Fruit fly (Drosophila melanogaster) whole organism, pupa: ENCODE results near the gene Aldh.

Experiments used
- CG10348 ChIP-seq: fragments of 200-800 bp; sonication (Bioruptor generic); IDR thresholded peaks from 2 replicates; pipeline ENCODE4 v1.3.6; 2022; ENCODE audit warnings: missing biosample characterization, missing genetic modification characterization
- CG12605 ChIP-seq: fragments of 200-800 bp; sonication (Bioruptor generic); IDR thresholded peaks from 2 replicates; pipeline ENCODE4 v1.3.6; 2022; ENCODE audit warnings: missing biosample characterization, missing genetic modification characterization
- CG13204 ChIP-seq: fragments of 200-800 bp; sonication (Bioruptor generic); optimal IDR thresholded peaks from 2 replicates; lab custom pipeline; 2018; ENCODE audit warnings: missing biosample characterization, mild to moderate bottlenecking, missing genetic modification characterization, moderate library complexity
- CG14655 ChIP-seq: fragments of 200-800 bp; sonication (Bioruptor generic); optimal IDR thresholded peaks from 3 replicates; lab custom pipeline; 2017; ENCODE audit warnings: mild to moderate bottlenecking, missing biosample characterization, missing genetic modification reagents, missing genetic modification characterization
- CG15710 ChIP-seq: fragments of 200-800 bp; sonication (Bioruptor generic); optimal IDR thresholded peaks from 2 replicates; lab custom pipeline; 2018; ENCODE audit warnings: missing biosample characterization, mild to moderate bottlenecking, missing genetic modification characterization, moderate library complexity
- CG17806 ChIP-seq: fragments of 200-800 bp; sonication (Bioruptor generic); optimal IDR thresholded peaks from 2 replicates; lab custom pipeline; 2018; ENCODE audit warnings: missing biosample characterization, mild to moderate bottlenecking, missing genetic modification characterization, moderate library complexity
- CG32121 ChIP-seq: fragments of 200-800 bp; sonication (Bioruptor generic); IDR thresholded peaks from 2 replicates; pipeline ENCODE4 v1.3.6; 2022; ENCODE audit warnings: missing biosample characterization, missing genetic modification characterization
- CG34367 ChIP-seq: fragments of 200-800 bp; sonication (Bioruptor generic); optimal IDR thresholded peaks from 2 replicates; lab custom pipeline; 2018; ENCODE audit warnings: missing biosample characterization, mild to moderate bottlenecking, missing genetic modification characterization
- CG4496 ChIP-seq: fragments of 200-800 bp; sonication (Bioruptor generic); IDR thresholded peaks from 3 replicates; pipeline ENCODE4 v1.3.6; 2022; ENCODE audit warnings: missing biosample characterization, missing genetic modification characterization
- CG8159 ChIP-seq: fragments of 200-800 bp; sonication (Bioruptor generic); optimal IDR thresholded peaks from 3 replicates; lab custom pipeline; 2018; ENCODE audit warnings: missing biosample characterization, mild to moderate bottlenecking, missing genetic modification characterization, moderate library complexity
- CG8301 ChIP-seq: fragments of 200-800 bp; sonication (Bioruptor generic); optimal IDR thresholded peaks from 2 replicates; lab custom pipeline; 2018; ENCODE audit warnings: missing biosample characterization, mild to moderate bottlenecking, missing genetic modification characterization
- CG9948 ChIP-seq: fragments of 200-800 bp; sonication (Bioruptor generic); optimal IDR thresholded peaks from 2 replicates; lab custom pipeline; 2018; ENCODE audit warnings: missing biosample characterization, mild to moderate bottlenecking, missing genetic modification characterization, moderate library complexity
- EcR ChIP-seq: fragments of 200-800 bp; sonication (Bioruptor generic); optimal IDR thresholded peaks from 3 replicates; lab custom pipeline; 2019; ENCODE audit warnings: missing biosample characterization, missing genetic modification characterization, mild to moderate bottlenecking, moderate library complexity, missing genetic modification reagents
- Ets98B ChIP-seq: fragments of 200-800 bp; sonication (Bioruptor generic); IDR thresholded peaks from 2 replicates; pipeline ENCODE4 v1.3.6; 2022; ENCODE audit warnings: missing biosample characterization, missing genetic modification characterization
- Pif1A ChIP-seq: fragments of 200-800 bp; sonication (Bioruptor generic); optimal IDR thresholded peaks from 3 replicates; lab custom pipeline; 2016; ENCODE audit warnings: missing biosample characterization, missing genetic modification characterization
- Pif1B ChIP-seq: fragments of 200-800 bp; sonication (Bioruptor generic); optimal IDR thresholded peaks from 3 replicates; lab custom pipeline; 2016; ENCODE audit warnings: missing biosample characterization, missing genetic modification characterization
- Snoo ChIP-seq: fragments of 200-800 bp; sonication (Bioruptor generic); optimal IDR thresholded peaks from 3 replicates; lab custom pipeline; 2017; ENCODE audit warnings: missing biosample characterization, mild to moderate bottlenecking, missing genetic modification characterization, inconsistent platforms
- fd96Ca ChIP-seq: fragments of 200-800 bp; sonication (Bioruptor generic); IDR thresholded peaks from 3 replicates; pipeline ENCODE4 v1.3.6; 2022; ENCODE audit warnings: missing biosample characterization, missing genetic modification characterization
- gl ChIP-seq: fragments of 200-800 bp; sonication (Bioruptor generic); optimal IDR thresholded peaks from 2 replicates; lab custom pipeline; 2018; ENCODE audit warnings: missing biosample characterization, mild to moderate bottlenecking, missing genetic modification characterization
- rn ChIP-seq: fragments of 200-800 bp; sonication (Bioruptor generic); IDR thresholded peaks from 2 replicates; pipeline ENCODE4 v1.3.6; 2022; ENCODE audit warnings: missing biosample characterization, missing genetic modification characterization

The Aldh gene

dm6 chr2L:9438227-9438626 lies 51.0 kb downstream of the Aldh start:
- peak; percentile 27 for TF ChIP-seq CG9948 (tag; lab: Kevin White, UChicago)
- no peak for TF ChIP-seq CG10348 (GFP tag; lab: Robert Waterston, UW)
- TF ChIP-seq CG15710 (tag; lab: Kevin White, UChicago), result peak; percentile 32
- TF ChIP-seq CG8159 (tag; lab: Kevin White, UChicago), result peak; percentile 44
- peak; percentile 7 for TF ChIP-seq Pif1A
- peak; percentile 23 for TF ChIP-seq CG34367 (tag; lab: Kevin White, UChicago)
- TF ChIP-seq Pif1B (GFP tag; lab: Kevin White, UChicago), result no peak
- TF ChIP-seq CG8301, result peak; percentile 34
- peak; percentile 39 for TF ChIP-seq CG17806 (tag; lab: Kevin White, UChicago)
- TF ChIP-seq CG13204 (GFP tag; lab: Kevin White, UChicago), result no peak
- TF ChIP-seq Ets98B (GFP tag; lab: Robert Waterston, UW), result peak; percentile 47
- TF ChIP-seq Snoo (tag; lab: Kevin White, UChicago), result peak; percentile 13
- TF ChIP-seq CG4496 (GFP tag; lab: Robert Waterston, UW), result peak; percentile 70; the same call in 1 of the 3 replicates
- TF ChIP-seq CG32121 (GFP tag; lab: Robert Waterston, UW), result peak; percentile 42; the same call in 1 of the 2 replicates
- no peak for TF ChIP-seq gl (tag; lab: Kevin White, UChicago)
- TF ChIP-seq CG14655 (GFP tag; lab: Kevin White, UChicago), result peak; percentile 40
- TF ChIP-seq, all 21 proteins: peak for 12

dm6 chr2L:9440640-9441039 lies 53.5 kb downstream of the Aldh start, which contains the start of gene CG33723:
Gene CG33723, minus strand, starts transcription at chr2L:9440740.
- no peak for TF ChIP-seq gl (tag; lab: Kevin White, UChicago)
- no peak for TF ChIP-seq EcR (GFP tag; lab: Kevin White, UChicago)
- no peak for TF ChIP-seq CG9948 (tag; lab: Kevin White, UChicago)
- TF ChIP-seq CG8159 (tag; lab: Kevin White, UChicago), result no peak
- no peak for TF ChIP-seq CG12605
- TF ChIP-seq fd96Ca (GFP tag; lab: Robert Waterston, UW), result no peak
- no peak for TF ChIP-seq CG13204 (GFP tag; lab: Kevin White, UChicago)
- no peak for TF ChIP-seq Pif1A
- no peak for TF ChIP-seq CG14655 (GFP tag; lab: Kevin White, UChicago)
- no peak for TF ChIP-seq CG8301
- no peak for TF ChIP-seq Snoo (tag; lab: Kevin White, UChicago)
- no peak for TF ChIP-seq rn (GFP tag; lab: Robert Waterston, UW)
- TF ChIP-seq CG34367 (tag; lab: Kevin White, UChicago), result no peak
